Worm (Caenorhabditis elegans) whole organism, L4 larva: ENCODE results near the gene Y46G5A.36.

ENCODE experiments used
- D1046.2 ChIP-seq: fragments of 200-800 bp; sonication (Bioruptor generic); IDR thresholded peaks from 2 replicates; pipeline ENCODE4 v1.3.6; 2022; ENCODE audit warnings: missing genetic modification characterization, missing compliant biosample characterization
- F26F4.8 ChIP-seq: fragments of 200-800 bp; sonication (Bioruptor generic); conservative IDR thresholded peaks from 2 replicates; pipeline ENCODE4 v1.3.6; 2022; ENCODE audit warnings: missing genetic modification characterization, missing compliant biosample characterization
- F37D6.2 ChIP-seq: sonication (generic microtip); optimal IDR thresholded peaks from 2 replicates; lab custom pipeline; 2016; ENCODE audit warnings: mild to moderate bottlenecking, missing genetic modification characterization, missing compliant biosample characterization
- F44E2.7 ChIP-seq: fragments of 200-800 bp; sonication (Bioruptor generic); IDR thresholded peaks from 2 replicates; pipeline ENCODE4 v2.1.2; 2022; ENCODE audit warnings: missing genetic modification characterization, missing compliant biosample characterization
- T20F7.1 ChIP-seq: fragments of 200-800 bp; sonication (Bioruptor generic); optimal IDR thresholded peaks from 2 replicates; lab custom pipeline; 2018; ENCODE audit warnings: mild to moderate bottlenecking, missing genetic modification characterization, missing compliant biosample characterization
- T26A8.4 ChIP-seq: fragments of 200-800 bp; sonication (Bioruptor generic); IDR thresholded peaks from 2 replicates; pipeline ENCODE4 v1.3.6; 2022; ENCODE audit warnings: missing genetic modification characterization, missing compliant biosample characterization
- Y48G9A.11 ChIP-seq: fragments of 200-800 bp; sonication (Bioruptor generic); IDR thresholded peaks from 2 replicates; pipeline ENCODE4 v1.3.6; 2022; ENCODE audit warnings: missing genetic modification reagents, missing genetic modification characterization, missing compliant biosample characterization
- Y5F2A.4 ChIP-seq: fragments of 200-800 bp; sonication (Bioruptor generic); optimal IDR thresholded peaks from 2 replicates; lab custom pipeline; 2018; ENCODE audit warnings: mild to moderate bottlenecking, missing genetic modification characterization, missing compliant biosample characterization
- Y75B8A.6 ChIP-seq: fragments of 200-800 bp; sonication (Bioruptor generic); IDR thresholded peaks from 2 replicates; pipeline ENCODE4 v1.3.6; 2022; ENCODE audit warnings: missing genetic modification reagents, missing genetic modification characterization, missing compliant biosample characterization
- ZK337.2 ChIP-seq: fragments of 200-800 bp; sonication (Bioruptor generic); IDR thresholded peaks from 2 replicates; pipeline ENCODE4 v1.3.6; 2022; ENCODE audit warnings: missing genetic modification reagents, missing genetic modification characterization, missing compliant biosample characterization
- aha-1 ChIP-seq: fragments of 150-350 bp; peaks from one replicate; lab custom pipeline; 2014; ENCODE audit warnings: missing biosample characterization, missing genetic modification characterization
- ama-1 ChIP-seq: fragments of 150-350 bp; optimal IDR thresholded peaks from 2 replicates; lab custom pipeline; 2014; ENCODE audit warnings: inconsistent platforms, mixed read lengths
- arid-1 ChIP-seq: fragments of 200-800 bp; sonication (Bioruptor generic); conservative IDR thresholded peaks from 2 replicates; pipeline ENCODE4 v1.3.6; 2022; ENCODE audit warnings: missing genetic modification reagents, missing genetic modification characterization, missing compliant biosample characterization
- ceh-44 ChIP-seq: fragments of 200-800 bp; sonication (Bioruptor generic); IDR thresholded peaks from 2 replicates; pipeline ENCODE4 v1.3.6; 2022; ENCODE audit warnings: missing genetic modification reagents, missing genetic modification characterization, missing compliant biosample characterization
- ceh-62 ChIP-seq: sonication (generic microtip); optimal IDR thresholded peaks from 2 replicates; lab custom pipeline; 2017; ENCODE audit warnings: missing biosample characterization, missing genetic modification characterization
- ceh-82 ChIP-seq: sonication (generic microtip); optimal IDR thresholded peaks from 2 replicates; lab custom pipeline; 2017; ENCODE audit warnings: missing biosample characterization, missing genetic modification characterization
- cey-2 ChIP-seq: sonication (generic microtip); optimal IDR thresholded peaks from 3 replicates; lab custom pipeline; 2017; ENCODE audit warnings: missing genetic modification characterization, mild to moderate bottlenecking, missing compliant biosample characterization, antibody characterized with exemption, borderline replicate concordance; ENCODE audit not compliant: insufficient read depth
- ctbp-1 ChIP-seq: fragments of 200-800 bp; sonication (Bioruptor generic); IDR thresholded peaks from 2 replicates; pipeline ENCODE4 v1.3.6; 2022; ENCODE audit warnings: missing genetic modification reagents, missing genetic modification characterization, missing compliant biosample characterization
- daf-19 ChIP-seq: fragments of 200-800 bp; sonication (Bioruptor generic); conservative IDR thresholded peaks from 2 replicates; pipeline ENCODE4 v1.3.6; 2022; ENCODE audit warnings: missing genetic modification characterization, missing compliant biosample characterization
- daf-8 ChIP-seq: fragments of 200-800 bp; sonication (Bioruptor generic); IDR thresholded peaks from 2 replicates; pipeline ENCODE4 v1.3.6; 2022; ENCODE audit warnings: missing genetic modification characterization, missing compliant biosample characterization
- egl-43 ChIP-seq: fragments of 200-800 bp; sonication (Bioruptor generic); IDR thresholded peaks from 2 replicates; pipeline ENCODE4 v1.3.6; 2022; ENCODE audit warnings: missing genetic modification reagents, missing genetic modification characterization, missing compliant biosample characterization
- fkh-10 ChIP-seq: fragments of 150-350 bp; optimal IDR thresholded peaks from 2 replicates; lab custom pipeline; 2014; ENCODE audit warnings: missing biosample characterization, missing genetic modification reagents, missing genetic modification characterization
- gei-8 ChIP-seq: fragments of 200-800 bp; sonication (Bioruptor generic); optimal IDR thresholded peaks from 2 replicates; lab custom pipeline; 2018; ENCODE audit warnings: mild to moderate bottlenecking, missing genetic modification characterization, missing compliant biosample characterization
- hif-1 ChIP-seq, 2 experiments: sonication (generic microtip); optimal IDR thresholded peaks; 2 replicates each; lab custom pipeline; 2016 to 2017; ENCODE audit warnings: missing compliant biosample characterization in 2 of 2, missing genetic modification characterization in 2 of 2, missing genetic modification reagents in 2 of 2, missing genotype in 2 of 2, mild to moderate bottlenecking in 1 of 2
- hlh-11 ChIP-seq: fragments of 200-800 bp; sonication (Bioruptor generic); optimal IDR thresholded peaks from 2 replicates; lab custom pipeline; 2018; ENCODE audit warnings: mild to moderate bottlenecking, missing genetic modification characterization, missing compliant biosample characterization
- hlh-30 ChIP-seq: sonication (generic microtip); optimal IDR thresholded peaks from 2 replicates; lab custom pipeline; 2017; ENCODE audit warnings: antibody characterized with exemption, mild to moderate bottlenecking, missing genetic modification characterization, missing compliant biosample characterization; ENCODE audit not compliant: insufficient read depth
- hmg-1.1 ChIP-seq: fragments of 200-800 bp; sonication (Bioruptor generic); IDR thresholded peaks from 2 replicates; pipeline ENCODE4 v1.3.6; 2022; ENCODE audit warnings: missing genetic modification reagents, missing genetic modification characterization, missing compliant biosample characterization
- lin-15B ChIP-seq: fragments of 150-350 bp; sonication (generic microtip); optimal IDR thresholded peaks from 3 replicates; lab custom pipeline; 2014; ENCODE audit warnings: missing biosample characterization, missing genetic modification characterization
- lin-29 ChIP-seq: fragments of 200-800 bp; sonication (Bioruptor generic); IDR thresholded peaks from 2 replicates; pipeline ENCODE4 v1.3.6; 2022; ENCODE audit warnings: missing genetic modification reagents, missing genetic modification characterization, missing compliant biosample characterization
- lin-39 ChIP-seq: fragments of 150-350 bp; optimal IDR thresholded peaks from 2 replicates; lab custom pipeline; 2014; ENCODE audit warnings: missing biosample characterization, missing genetic modification reagents, missing genetic modification characterization
- lir-3 ChIP-seq: sonication (generic microtip); optimal IDR thresholded peaks from 2 replicates; lab custom pipeline; 2016; ENCODE audit warnings: mild to moderate bottlenecking, missing genetic modification characterization, missing compliant biosample characterization
- lsy-2 ChIP-seq, 2 experiments: fragments of 150-350 bp in 1 of 2; sonication (generic microtip) in 1 of 2; optimal IDR thresholded peaks; 2 replicates each; lab custom pipeline; 2014 to 2017; ENCODE audit warnings: missing biosample characterization in 2 of 2, missing genetic modification characterization in 2 of 2
- madf-5 ChIP-seq, 2 experiments: fragments of 200-800 bp; sonication (Bioruptor generic); IDR thresholded peaks; 2 replicates each; pipeline ENCODE4 v1.3.6; 2022; ENCODE audit warnings: missing compliant biosample characterization in 2 of 2, missing genetic modification characterization in 2 of 2
- madf-9 ChIP-seq: fragments of 200-800 bp; sonication (Bioruptor generic); conservative IDR thresholded peaks from 2 replicates; pipeline ENCODE4 v1.3.6; 2022; ENCODE audit warnings: missing genetic modification reagents, missing genetic modification characterization, missing compliant biosample characterization
- mdt-29 ChIP-seq: fragments of 200-800 bp; sonication (Bioruptor generic); IDR thresholded peaks from 2 replicates; pipeline ENCODE4 v1.3.6; 2022; ENCODE audit warnings: missing genetic modification reagents, missing genetic modification characterization, missing compliant biosample characterization
- mxl-2 ChIP-seq: fragments of 200-800 bp; sonication (Bioruptor generic); conservative IDR thresholded peaks from 2 replicates; pipeline ENCODE4 v1.3.6; 2022; ENCODE audit warnings: missing genetic modification reagents, missing genetic modification characterization, missing compliant biosample characterization
- mxl-3 ChIP-seq: fragments of 200-800 bp; sonication (Bioruptor generic); optimal IDR thresholded peaks from 2 replicates; lab custom pipeline; 2018; ENCODE audit warnings: mild to moderate bottlenecking, missing genetic modification characterization, missing compliant biosample characterization
- nhr-11 ChIP-seq: fragments of 150-350 bp; optimal IDR thresholded peaks from 2 replicates; lab custom pipeline; 2014; ENCODE audit warnings: missing biosample characterization, missing genetic modification characterization
- nhr-25 ChIP-seq: sonication (generic microtip); optimal IDR thresholded peaks from 2 replicates; lab custom pipeline; 2017; ENCODE audit warnings: missing genetic modification characterization, mild to moderate bottlenecking, missing compliant biosample characterization, antibody characterized with exemption, moderate library complexity, borderline replicate concordance; ENCODE audit not compliant: insufficient read depth
- nhr-28 ChIP-seq: fragments of 150-350 bp; optimal IDR thresholded peaks from 2 replicates; lab custom pipeline; 2014; ENCODE audit warnings: missing biosample characterization, missing genetic modification characterization
- pha-4 ChIP-seq, 2 experiments: fragments of 150-350 bp in 1 of 2; fragments of 200-800 bp in 1 of 2; sonication (Bioruptor generic) in 1 of 2; IDR thresholded peaks in 1 of 2; optimal IDR thresholded peaks in 1 of 2; 2 replicates each; pipeline versions ENCODE4 v1.3.6 to Lab custom; 2014 to 2022; ENCODE audit warnings: missing genetic modification characterization in 2 of 2, missing genetic modification reagents in 2 of 2, missing biosample characterization in 1 of 2, missing compliant biosample characterization in 1 of 2
- rbr-2 ChIP-seq: sonication (generic microtip); optimal IDR thresholded peaks from 2 replicates; lab custom pipeline; 2016; ENCODE audit warnings: missing genotype, missing genetic modification characterization, missing compliant biosample characterization
- saeg-2 ChIP-seq: fragments of 200-800 bp; sonication (Bioruptor generic); IDR thresholded peaks from 2 replicates; pipeline ENCODE4 v1.3.6; 2022; ENCODE audit warnings: missing genetic modification reagents, missing genetic modification characterization, missing compliant biosample characterization
- set-16 ChIP-seq: fragments of 200-800 bp; sonication (Bioruptor generic); IDR thresholded peaks from 2 replicates; pipeline ENCODE4 v1.3.6; 2022; ENCODE audit warnings: missing genetic modification reagents, missing genetic modification characterization, missing compliant biosample characterization
- skn-1 ChIP-seq: fragments of 150-350 bp; optimal IDR thresholded peaks from 2 replicates; lab custom pipeline; 2014; ENCODE audit warnings: missing biosample characterization, missing genetic modification characterization
- snpc-1.2 ChIP-seq: fragments of 200-800 bp; sonication (Bioruptor generic); IDR thresholded peaks from 2 replicates; pipeline ENCODE4 v1.3.6; 2022; ENCODE audit warnings: missing genetic modification reagents, missing genetic modification characterization, missing compliant biosample characterization
- tag-97 ChIP-seq: fragments of 200-800 bp; sonication (Bioruptor generic); IDR thresholded peaks from 2 replicates; pipeline ENCODE4 v1.3.6; 2022; ENCODE audit warnings: missing genetic modification characterization, missing compliant biosample characterization
- unc-130 ChIP-seq: sonication (generic microtip); optimal IDR thresholded peaks from 2 replicates; lab custom pipeline; 2016; ENCODE audit warnings: missing genetic modification reagents, missing genetic modification characterization, missing compliant biosample characterization
- zag-1 ChIP-seq: fragments of 150-350 bp; optimal IDR thresholded peaks from 2 replicates; lab custom pipeline; 2014; ENCODE audit warnings: missing biosample characterization, missing genetic modification characterization

Gene Y46G5A.36

ce11 chrII:12795188-12795587 is 28.3 kb upstream of the Y46G5A.36 start (continued):
- TF ChIP-seq fkh-10 (GFP tag; lab: Kevin White, UChicago) (no peak), rbr-2 (tag; lab: Kevin White, UChicago) (no peak)

ce11 chrII:12796040-12796502 is 27.4 kb upstream of the Y46G5A.36 start, which contains the start of gene cpt-1:
Gene cpt-1 (minus strand): TSS chrII:12796452.
- TF ChIP-seq hif-1 (tag; optimal IDR thresholded peaks at IDR 0.05; lab: Kevin White, UChicago), result no peak
- no peak for TF ChIP-seq lin-29 (GFP tag; lab: Robert Waterston, UW)
- no peak for TF ChIP-seq ctbp-1
- TF ChIP-seq madf-9 (GFP tag; lab: Robert Waterston, UW), result no peak
- TF ChIP-seq lsy-2 (tag; optimal IDR thresholded peaks at IDR 0.05; lab: Kevin White, UChicago), result no peak
- no peak for TF ChIP-seq F26F4.8 (GFP tag; lab: Robert Waterston, UW)
- TF ChIP-seq mxl-3 (GFP tag; lab: Kevin White, UChicago), result peak; percentile 3
- TF ChIP-seq F37D6.2, result no peak
- no peak for TF ChIP-seq lin-15B
- no peak for TF ChIP-seq mdt-29
- TF ChIP-seq cey-2, result no peak
- no peak for TF ChIP-seq nhr-11 (tag; lab: Kevin White, UChicago)
- no peak for TF ChIP-seq gei-8 (GFP tag; lab: Kevin White, UChicago)
- no peak for TF ChIP-seq daf-19 (GFP tag; lab: Robert Waterston, UW)
- peak; percentile 22; the same call in 1 of the 2 replicates for TF ChIP-seq set-16 (GFP tag; lab: Robert Waterston, UW)
- no peak for TF ChIP-seq unc-130 (GFP tag; lab: Kevin White, UChicago)
- no peak for TF ChIP-seq Y5F2A.4 (GFP tag; lab: Kevin White, UChicago)
- TF ChIP-seq daf-8 (GFP tag; lab: Robert Waterston, UW), result no peak
- TF ChIP-seq ZK337.2 (GFP tag; lab: Robert Waterston, UW), result no peak
- no peak for TF ChIP-seq T20F7.1 (GFP tag; lab: Kevin White, UChicago)
- TF ChIP-seq mxl-2 (GFP tag; lab: Robert Waterston, UW), result no peak
- TF ChIP-seq snpc-1.2 (GFP tag; lab: Robert Waterston, UW), result no peak
- no peak for TF ChIP-seq lin-39 (tag; lab: Kevin White, UChicago)
- TF ChIP-seq egl-43, result peak; percentile 58; the same call in 1 of the 2 replicates
- no peak for TF ChIP-seq arid-1
- TF ChIP-seq hlh-30, result no peak
- TF ChIP-seq skn-1 (tag; lab: Kevin White, UChicago), result no peak
- no peak for TF ChIP-seq lir-3 (tag; lab: Kevin White, UChicago)
- no peak for TF ChIP-seq D1046.2 (GFP tag; lab: Robert Waterston, UW)
- no peak for TF ChIP-seq tag-97 (GFP tag; lab: Robert Waterston, UW)
- no peak for TF ChIP-seq rbr-2 (tag; lab: Kevin White, UChicago)
- TF ChIP-seq zag-1 (tag; lab: Kevin White, UChicago), result no peak
- no peak for TF ChIP-seq hmg-1.1
- no peak for TF ChIP-seq nhr-28 (tag; lab: Kevin White, UChicago)
- TF ChIP-seq T26A8.4 (GFP tag; lab: Robert Waterston, UW), result peak; percentile 73
- TF ChIP-seq ceh-62 (tag; lab: Kevin White, UChicago), result no peak
- TF ChIP-seq ceh-82 (tag; lab: Kevin White, UChicago), result no peak
- no peak for TF ChIP-seq saeg-2
- TF ChIP-seq madf-5 (GFP tag; IDR thresholded peaks at IDR 0.05; lab: Robert Waterston, UW), result no peak
- no peak for TF ChIP-seq pha-4 (GFP tag; IDR thresholded peaks at IDR 0.05; lab: Robert Waterston, UW)
- no peak for TF ChIP-seq pha-4 (tag; optimal IDR thresholded peaks at IDR 0.05; lab: Kevin White, UChicago)
- TF ChIP-seq Y48G9A.11, result no peak
- no peak for TF ChIP-seq nhr-25
- TF ChIP-seq ceh-44, result no peak
- TF ChIP-seq aha-1 (tag; lab: Kevin White, UChicago), result peak; percentile 93
- no peak for TF ChIP-seq F44E2.7 (GFP tag; lab: Robert Waterston, UW)
- peak; percentile 1 for TF ChIP-seq hlh-11 (tag; lab: Kevin White, UChicago)
- TF ChIP-seq Y75B8A.6 (GFP tag; lab: Robert Waterston, UW), result no peak
- no peak for TF ChIP-seq ama-1 (lab: Kevin White, UChicago)
